Worm (Caenorhabditis elegans) whole organism, L4 larva: ENCODE results near the gene T19D12.10.

ENCODE experiments used
- F26F4.8 ChIP-seq: fragments of 200-800 bp; sonication (Bioruptor generic); conservative IDR thresholded peaks from 2 replicates; pipeline ENCODE4 v1.3.6; 2022; ENCODE audit warnings: missing genetic modification characterization, missing compliant biosample characterization
- F44E2.7 ChIP-seq: fragments of 200-800 bp; sonication (Bioruptor generic); IDR thresholded peaks from 2 replicates; pipeline ENCODE4 v2.1.2; 2022; ENCODE audit warnings: missing genetic modification characterization, missing compliant biosample characterization
- R02D3.7 ChIP-seq: fragments of 150-350 bp; sonication (generic microtip); optimal IDR thresholded peaks from 3 replicates; lab custom pipeline; 2014; ENCODE audit warnings: missing biosample characterization, missing genetic modification characterization
- T26A8.4 ChIP-seq: fragments of 200-800 bp; sonication (Bioruptor generic); IDR thresholded peaks from 2 replicates; pipeline ENCODE4 v1.3.6; 2022; ENCODE audit warnings: missing genetic modification characterization, missing compliant biosample characterization
- Y105C5A.15 ChIP-seq: fragments of 200-800 bp; sonication (Bioruptor generic); IDR thresholded peaks from 2 replicates; pipeline ENCODE4 v1.3.6; 2022; ENCODE audit warnings: missing genetic modification characterization, missing compliant biosample characterization
- Y75B8A.6 ChIP-seq: fragments of 200-800 bp; sonication (Bioruptor generic); IDR thresholded peaks from 2 replicates; pipeline ENCODE4 v1.3.6; 2022; ENCODE audit warnings: missing genetic modification reagents, missing genetic modification characterization, missing compliant biosample characterization
- arid-1 ChIP-seq: fragments of 200-800 bp; sonication (Bioruptor generic); conservative IDR thresholded peaks from 2 replicates; pipeline ENCODE4 v1.3.6; 2022; ENCODE audit warnings: missing genetic modification reagents, missing genetic modification characterization, missing compliant biosample characterization
- ceh-20 ChIP-seq: fragments of 200-800 bp; sonication (Bioruptor generic); IDR thresholded peaks from 2 replicates; pipeline ENCODE4 v1.3.6; 2022; ENCODE audit warnings: missing genetic modification reagents, missing genetic modification characterization, missing compliant biosample characterization
- ceh-44 ChIP-seq: fragments of 200-800 bp; sonication (Bioruptor generic); IDR thresholded peaks from 2 replicates; pipeline ENCODE4 v1.3.6; 2022; ENCODE audit warnings: missing genetic modification reagents, missing genetic modification characterization, missing compliant biosample characterization
- ces-1 ChIP-seq: fragments of 150-350 bp; sonication (generic microtip); optimal IDR thresholded peaks from 4 replicates; lab custom pipeline; 2014; ENCODE audit warnings: missing biosample characterization, missing genetic modification reagents, missing genetic modification characterization
- ctbp-1 ChIP-seq: fragments of 200-800 bp; sonication (Bioruptor generic); IDR thresholded peaks from 2 replicates; pipeline ENCODE4 v1.3.6; 2022; ENCODE audit warnings: missing genetic modification reagents, missing genetic modification characterization, missing compliant biosample characterization
- daf-12 ChIP-seq: fragments of 150-350 bp; optimal IDR thresholded peaks from 2 replicates; lab custom pipeline; 2014; ENCODE audit warnings: missing biosample characterization, missing genetic modification reagents, missing genetic modification characterization
- daf-16 ChIP-seq, 3 experiments: sonication (generic microtip); optimal IDR thresholded peaks; 2 replicates each; lab custom pipeline; 2016 to 2017; ENCODE audit warnings: missing genetic modification characterization in 3 of 3, missing genetic modification reagents in 3 of 3, mild to moderate bottlenecking in 2 of 3, missing compliant biosample characterization in 2 of 3, missing biosample characterization in 1 of 3, moderate library complexity in 1 of 3
- daf-19 ChIP-seq: fragments of 200-800 bp; sonication (Bioruptor generic); conservative IDR thresholded peaks from 2 replicates; pipeline ENCODE4 v1.3.6; 2022; ENCODE audit warnings: missing genetic modification characterization, missing compliant biosample characterization
- dmd-6 ChIP-seq: fragments of 200-800 bp; sonication (Bioruptor generic); IDR thresholded peaks from 2 replicates; pipeline ENCODE4 v1.3.6; 2022; ENCODE audit warnings: missing genetic modification reagents, missing genetic modification characterization, missing compliant biosample characterization
- dve-1 ChIP-seq: sonication (generic microtip); optimal IDR thresholded peaks from 2 replicates; lab custom pipeline; 2017; ENCODE audit warnings: antibody characterized with exemption, mild to moderate bottlenecking, missing genetic modification characterization, missing compliant biosample characterization; ENCODE audit not compliant: insufficient read depth
- egl-43 ChIP-seq: fragments of 200-800 bp; sonication (Bioruptor generic); IDR thresholded peaks from 2 replicates; pipeline ENCODE4 v1.3.6; 2022; ENCODE audit warnings: missing genetic modification reagents, missing genetic modification characterization, missing compliant biosample characterization
- fkh-10 ChIP-seq: fragments of 150-350 bp; optimal IDR thresholded peaks from 2 replicates; lab custom pipeline; 2014; ENCODE audit warnings: missing biosample characterization, missing genetic modification reagents, missing genetic modification characterization
- hif-1 ChIP-seq, 2 experiments: sonication (generic microtip); optimal IDR thresholded peaks; 2 replicates each; lab custom pipeline; 2016 to 2017; ENCODE audit warnings: missing compliant biosample characterization in 2 of 2, missing genetic modification characterization in 2 of 2, missing genetic modification reagents in 2 of 2, missing genotype in 2 of 2, mild to moderate bottlenecking in 1 of 2
- hlh-11 ChIP-seq: fragments of 200-800 bp; sonication (Bioruptor generic); optimal IDR thresholded peaks from 2 replicates; lab custom pipeline; 2018; ENCODE audit warnings: mild to moderate bottlenecking, missing genetic modification characterization, missing compliant biosample characterization
- jun-1 ChIP-seq: fragments of 150-350 bp; optimal IDR thresholded peaks from 2 replicates; lab custom pipeline; 2014; ENCODE audit warnings: missing biosample characterization, missing genetic modification reagents, missing genetic modification characterization
- lin-1 ChIP-seq: fragments of 200-800 bp; sonication (Bioruptor generic); IDR thresholded peaks from 2 replicates; pipeline ENCODE4 v1.3.6; 2022; ENCODE audit warnings: missing genetic modification reagents, missing genetic modification characterization, missing compliant biosample characterization
- lin-13 ChIP-seq: fragments of 150-350 bp; optimal IDR thresholded peaks from 2 replicates; lab custom pipeline; 2014; ENCODE audit warnings: missing biosample characterization, missing genetic modification reagents, missing genetic modification characterization
- lin-29 ChIP-seq: fragments of 200-800 bp; sonication (Bioruptor generic); IDR thresholded peaks from 2 replicates; pipeline ENCODE4 v1.3.6; 2022; ENCODE audit warnings: missing genetic modification reagents, missing genetic modification characterization, missing compliant biosample characterization
- lir-3 ChIP-seq: sonication (generic microtip); optimal IDR thresholded peaks from 2 replicates; lab custom pipeline; 2016; ENCODE audit warnings: mild to moderate bottlenecking, missing genetic modification characterization, missing compliant biosample characterization
- lsy-2 ChIP-seq, 2 experiments: fragments of 150-350 bp in 1 of 2; sonication (generic microtip) in 1 of 2; optimal IDR thresholded peaks; 2 replicates each; lab custom pipeline; 2014 to 2017; ENCODE audit warnings: missing biosample characterization in 2 of 2, missing genetic modification characterization in 2 of 2
- madf-5 ChIP-seq, 2 experiments: fragments of 200-800 bp; sonication (Bioruptor generic); IDR thresholded peaks; 2 replicates each; pipeline ENCODE4 v1.3.6; 2022; ENCODE audit warnings: missing compliant biosample characterization in 2 of 2, missing genetic modification characterization in 2 of 2
- mep-1 ChIP-seq: fragments of 150-350 bp; sonication (generic microtip); optimal IDR thresholded peaks from 3 replicates; lab custom pipeline; 2014; ENCODE audit warnings: missing biosample characterization, missing genetic modification characterization
- mxl-2 ChIP-seq: fragments of 200-800 bp; sonication (Bioruptor generic); conservative IDR thresholded peaks from 2 replicates; pipeline ENCODE4 v1.3.6; 2022; ENCODE audit warnings: missing genetic modification reagents, missing genetic modification characterization, missing compliant biosample characterization
- nhr-11 ChIP-seq: fragments of 150-350 bp; optimal IDR thresholded peaks from 2 replicates; lab custom pipeline; 2014; ENCODE audit warnings: missing biosample characterization, missing genetic modification characterization
- nhr-28 ChIP-seq: fragments of 150-350 bp; optimal IDR thresholded peaks from 2 replicates; lab custom pipeline; 2014; ENCODE audit warnings: missing biosample characterization, missing genetic modification characterization
- pha-4 ChIP-seq, 2 experiments: fragments of 150-350 bp in 1 of 2; fragments of 200-800 bp in 1 of 2; sonication (Bioruptor generic) in 1 of 2; IDR thresholded peaks in 1 of 2; optimal IDR thresholded peaks in 1 of 2; 2 replicates each; pipeline versions ENCODE4 v1.3.6 to Lab custom; 2014 to 2022; ENCODE audit warnings: missing genetic modification characterization in 2 of 2, missing genetic modification reagents in 2 of 2, missing biosample characterization in 1 of 2, missing compliant biosample characterization in 1 of 2
- rbr-2 ChIP-seq: sonication (generic microtip); optimal IDR thresholded peaks from 2 replicates; lab custom pipeline; 2016; ENCODE audit warnings: missing genotype, missing genetic modification characterization, missing compliant biosample characterization
- spr-1 ChIP-seq: sonication (generic microtip); optimal IDR thresholded peaks from 2 replicates; lab custom pipeline; 2016; ENCODE audit warnings: mild to moderate bottlenecking, missing genetic modification characterization, missing compliant biosample characterization
- spr-3 ChIP-seq: fragments of 200-800 bp; sonication (Bioruptor generic); optimal IDR thresholded peaks from 2 replicates; lab custom pipeline; 2018; ENCODE audit warnings: mild to moderate bottlenecking, missing genetic modification characterization, missing compliant biosample characterization
- tra-1 ChIP-seq: fragments of 200-800 bp; sonication (Bioruptor generic); IDR thresholded peaks from 2 replicates; pipeline ENCODE4 v1.3.6; 2022; ENCODE audit warnings: missing genetic modification reagents, missing genetic modification characterization, missing compliant biosample characterization
- unc-130 ChIP-seq: sonication (generic microtip); optimal IDR thresholded peaks from 2 replicates; lab custom pipeline; 2016; ENCODE audit warnings: missing genetic modification reagents, missing genetic modification characterization, missing compliant biosample characterization
- unc-62 ChIP-seq, 3 experiments: fragments of 150-350 bp in 1 of 3; sonication (generic microtip); optimal IDR thresholded peaks in 2 of 3; peaks in 1 of 3; 1 replicate in 1 of 3; 2 replicates in 2 of 3; lab custom pipeline; 2014 to 2017; ENCODE audit warnings: missing biosample characterization in 3 of 3, missing genetic modification characterization in 3 of 3, missing genetic modification reagents in 3 of 3, missing genotype in 1 of 3
- vab-7 ChIP-seq: fragments of 200-800 bp; sonication (Bioruptor generic); IDR thresholded peaks from 2 replicates; pipeline ENCODE4 v1.3.6; 2022; ENCODE audit warnings: missing genetic modification reagents, missing genetic modification characterization, missing compliant biosample characterization
- zag-1 ChIP-seq: fragments of 150-350 bp; optimal IDR thresholded peaks from 2 replicates; lab custom pipeline; 2014; ENCODE audit warnings: missing biosample characterization, missing genetic modification characterization
- zip-11 ChIP-seq: fragments of 200-800 bp; sonication (Bioruptor generic); IDR thresholded peaks from 2 replicates; pipeline ENCODE4 v1.3.6; 2022; ENCODE audit warnings: missing genetic modification characterization, missing compliant biosample characterization

Gene T19D12.10

DNA sequence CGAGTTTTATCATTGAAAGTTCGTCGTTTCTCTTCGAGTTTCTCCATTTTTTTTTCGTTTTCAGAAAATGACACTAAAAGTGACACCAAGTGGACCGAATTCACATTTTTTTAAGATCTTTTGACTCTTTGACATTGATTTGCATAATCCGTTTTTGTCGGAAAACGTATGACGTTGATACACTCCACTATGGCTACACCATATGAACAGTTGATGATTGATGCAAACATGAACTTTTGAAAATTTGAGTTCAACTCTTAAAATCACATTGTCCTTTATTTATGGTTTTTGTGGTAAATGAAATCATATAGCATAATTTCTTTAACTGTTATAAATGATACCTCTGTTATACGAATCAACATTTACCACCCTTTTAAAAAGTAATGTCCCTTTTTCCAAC, at the start of gene T19D12.10:
T19D12.10 (minus strand) TSS at position 101 of the 400 bp plus-strand sequence.
- TF ChIP-seq unc-62 (GFP tag; optimal IDR thresholded peaks at IDR 0.05 in 1 of 2; lab: Kevin White, UChicago) (peak in 1 of 2 experiments; percentile 42), unc-62 (tag; optimal IDR thresholded peaks at IDR 0.05; lab: Kevin White, UChicago) (no peak), lin-1 (GFP tag; lab: Robert Waterston, UW) (no peak)

DNA sequence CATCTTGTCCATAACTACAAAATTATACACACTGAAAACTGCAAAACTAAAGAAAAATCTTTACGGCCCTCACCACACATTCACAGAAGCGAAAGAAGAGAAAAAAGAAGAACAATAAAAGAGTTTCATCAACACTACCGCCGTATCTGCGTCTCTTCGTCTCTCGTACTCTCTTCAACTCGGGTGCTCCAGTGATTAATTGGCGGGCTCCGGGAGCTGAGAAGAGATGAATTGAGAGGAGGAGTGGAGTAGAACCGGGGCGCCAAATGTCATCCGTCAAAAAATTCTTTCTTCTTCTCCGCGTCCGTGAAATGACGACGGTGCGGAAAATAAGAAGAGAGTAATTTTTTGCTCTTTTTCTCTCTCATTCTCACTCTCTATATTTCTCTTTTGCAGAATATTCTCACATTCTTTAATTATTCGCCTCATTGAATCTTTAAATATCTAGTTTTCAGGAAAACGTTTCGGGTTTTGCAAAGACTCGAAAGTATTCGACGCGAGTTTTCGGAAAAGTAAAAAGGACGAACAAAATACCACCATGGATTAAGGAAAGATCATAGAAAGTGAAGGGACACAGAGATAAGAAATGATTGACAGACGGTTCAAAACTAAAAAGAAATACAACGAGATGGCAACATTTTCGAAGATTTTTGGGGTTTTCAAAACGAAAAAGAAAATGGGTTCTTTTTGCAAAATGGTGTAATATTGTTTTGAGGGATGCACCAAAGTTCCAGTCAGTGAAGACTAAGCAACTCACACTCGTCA, 49.0 kb upstream of the T19D12.10 start:
- TF ChIP-seq daf-16 (GFP tag; optimal IDR thresholded peaks at IDR 0.05; lab: Kevin White, UChicago) (peak in 1 of 2 experiments; percentile 58), daf-16 (tag; optimal IDR thresholded peaks at IDR 0.05; lab: Kevin White, UChicago) (no peak), hif-1 (tag; optimal IDR thresholded peaks at IDR 0.05; lab: Kevin White, UChicago) (peak in 1 of 2 experiments; percentile 28), daf-19 (GFP tag; lab: Robert Waterston, UW) (no peak), rbr-2 (tag; lab: Kevin White, UChicago) (peak; percentile 7), dve-1 (no peak), dmd-6 (GFP tag; lab: Robert Waterston, UW) (0 out of 2 replicates have a peak, but pooled peaks have one; percentile 18), F26F4.8 (no peak), madf-5 (GFP tag; IDR thresholded peaks at IDR 0.05; lab: Robert Waterston, UW) (no peak), lin-13 (GFP tag; lab: Kevin White, UChicago) (no peak), T26A8.4 (GFP tag; lab: Robert Waterston, UW) (no peak), hlh-11 (peak; percentile 29), ceh-20 (GFP tag; lab: Robert Waterston, UW) (peak; percentile 66; the same call in 1 of the 2 replicates), ceh-44 (no peak), lsy-2 (tag; optimal IDR thresholded peaks at IDR 0.05; lab: Kevin White, UChicago) (peak in 1 of 2 experiments; percentile 51), tra-1 (no peak), nhr-11 (tag; lab: Kevin White, UChicago) (no peak), ctbp-1 (GFP tag; lab: Robert Waterston, UW) (0 out of 2 replicates have a peak, but pooled peaks have one; percentile 45), egl-43 (0 out of 2 replicates have a peak, but pooled peaks have one; percentile 35), mep-1 (peak; percentile 20), daf-12 (tag; lab: Kevin White, UChicago) (no peak), R02D3.7 (no peak), Y105C5A.15 (no peak)

DNA sequence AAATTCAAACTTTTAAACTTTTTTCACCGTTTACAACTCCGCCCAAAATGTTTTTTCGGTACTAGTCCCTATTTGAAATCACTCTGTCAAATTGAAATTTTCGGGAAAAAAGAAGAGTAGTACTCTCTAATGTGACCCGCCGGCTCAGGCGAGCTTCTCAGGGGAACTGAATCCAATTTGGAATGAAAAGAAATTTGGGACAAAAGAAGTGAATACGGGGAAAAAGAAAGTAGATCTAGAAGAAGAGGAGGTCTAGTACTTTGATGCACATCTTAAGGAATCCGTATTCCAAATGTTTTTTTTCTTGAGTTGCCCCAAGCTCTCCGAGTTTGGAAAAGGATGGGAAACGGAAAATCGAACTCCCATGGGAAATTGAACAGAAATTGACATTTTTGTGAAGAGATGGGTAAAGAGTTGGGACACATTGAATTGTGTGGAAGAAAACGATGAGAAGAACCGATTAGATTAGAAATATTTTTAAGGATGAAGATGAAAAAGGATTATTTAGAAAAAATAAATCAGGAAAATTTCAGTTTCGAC, 48.0 kb upstream of the T19D12.10 start:
- no peak for TF ChIP-seq R02D3.7
- 0 out of 2 replicates have a peak, but pooled peaks have one; percentile 16 for TF ChIP-seq ctbp-1 (GFP tag; lab: Robert Waterston, UW)
- no peak for TF ChIP-seq dve-1
- TF ChIP-seq spr-1 (tag; lab: Kevin White, UChicago), result no peak
- no peak for TF ChIP-seq lin-1 (GFP tag; lab: Robert Waterston, UW)
- no peak for TF ChIP-seq mxl-2
- no peak for TF ChIP-seq vab-7 (GFP tag; lab: Robert Waterston, UW)
- TF ChIP-seq unc-130 (GFP tag; lab: Kevin White, UChicago), result no peak
- no peak for TF ChIP-seq nhr-28 (tag; lab: Kevin White, UChicago)
- TF ChIP-seq spr-3 (GFP tag; lab: Kevin White, UChicago), result no peak
- no peak for TF ChIP-seq ces-1 (GFP tag; lab: Kevin White, UChicago)
- no peak for TF ChIP-seq jun-1
- TF ChIP-seq arid-1 (GFP tag; lab: Robert Waterston, UW), result no peak
- no peak for TF ChIP-seq lin-29 (GFP tag; lab: Robert Waterston, UW)
- TF ChIP-seq F44E2.7 (GFP tag; lab: Robert Waterston, UW), result no peak
- TF ChIP-seq lir-3 (tag; lab: Kevin White, UChicago), result no peak
- TF ChIP-seq pha-4 (GFP tag; IDR thresholded peaks at IDR 0.05; lab: Robert Waterston, UW), result no peak
- TF ChIP-seq pha-4 (tag; optimal IDR thresholded peaks at IDR 0.05; lab: Kevin White, UChicago), result no peak
- peak; percentile 39 for TF ChIP-seq fkh-10 (GFP tag; lab: Kevin White, UChicago)
- TF ChIP-seq unc-62 (GFP tag; optimal IDR thresholded peaks at IDR 0.05 in 1 of 2; lab: Kevin White, UChicago), result peak in 1 of 2 experiments; percentile 67
- TF ChIP-seq unc-62 (tag; optimal IDR thresholded peaks at IDR 0.05; lab: Kevin White, UChicago), result no peak
- TF ChIP-seq Y75B8A.6 (GFP tag; lab: Robert Waterston, UW), result no peak
- TF ChIP-seq daf-12 (tag; lab: Kevin White, UChicago), result no peak
- TF ChIP-seq zag-1 (tag; lab: Kevin White, UChicago), result no peak
- TF ChIP-seq zip-11 (GFP tag; lab: Robert Waterston, UW), result no peak
